Worm (Caenorhabditis elegans): ENCODE results near the gene crb-3.
"Not testable (repeated sequence)": the region's sequence is repeated elsewhere in the genome, so short reads cannot be mapped to it uniquely, and the experiment has no call there.

- TF ChIP-seq nfya-1 (tag; optimal IDR thresholded peaks at IDR 0.05); nhr-232 (tag; optimal IDR thresholded peaks at IDR 0.05); ama-1 (optimal IDR thresholded peaks at IDR 0.05); lim-6 (tag; optimal IDR thresholded peaks at IDR 0.05); pha-4 (tag; optimal IDR thresholded peaks at IDR 0.05); ets-4 (tag; optimal IDR thresholded peaks at IDR 0.05); F13H6.1 (tag; optimal IDR thresholded peaks at IDR 0.05); ceh-9 (tag; optimal IDR thresholded peaks at IDR 0.05); tbx-7 (tag; optimal IDR thresholded peaks at IDR 0.05); ceh-19 (GFP tag; optimal IDR thresholded peaks at IDR 0.05); rnt-1 (tag; optimal IDR thresholded peaks at IDR 0.05); pax-1 (tag; optimal IDR thresholded peaks at IDR 0.05); pha-2 (tag; optimal IDR thresholded peaks at IDR 0.05): not testable (repeated sequence)
Measured at ce11 chrX:9203468-9203867, at the start of gene crb-3.
